Fruit fly (Drosophila melanogaster): ENCODE data around the gene CG18223.

DNA sequence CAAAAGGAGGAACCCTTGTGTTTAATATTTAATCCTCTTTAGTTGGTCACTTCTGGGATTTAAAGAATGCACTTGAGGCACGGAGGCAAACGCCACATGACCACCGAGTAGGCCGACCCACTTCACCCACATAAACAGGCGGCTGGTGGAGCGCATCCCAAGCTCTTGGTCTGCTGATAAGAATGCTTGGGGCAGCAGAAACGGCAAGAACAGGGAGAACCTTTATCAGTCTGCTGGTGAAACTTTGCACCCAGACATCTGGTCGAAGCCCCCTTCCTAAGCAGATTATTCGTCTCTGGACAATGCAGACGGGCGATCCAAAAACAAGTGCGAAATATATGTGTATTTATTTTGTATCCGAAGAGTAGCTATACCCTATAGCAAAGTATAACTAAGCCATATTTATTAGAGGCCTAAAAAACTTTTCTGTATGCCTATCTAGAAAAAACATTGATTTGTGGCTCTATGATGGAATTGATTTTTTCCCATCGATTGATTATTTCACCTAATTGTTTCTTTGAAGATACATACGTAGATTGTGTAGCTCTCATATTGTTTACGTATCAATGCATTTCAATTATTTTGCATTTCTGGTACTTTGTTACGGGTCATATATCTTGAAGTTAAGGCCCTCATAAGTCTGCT is 30.8 kb downstream of the CG18223 start:
- TF ChIP-seq CG8478 (optimal IDR thresholded peaks at IDR 0.05) = no peak
- no peak for TF ChIP-seq CTCF (optimal IDR thresholded peaks at IDR 0.05)

Data from S2 (cell line).